Comparison of ENCODE assay signal across 5 worm cellular contexts in genomic region chrIV:10782014-10782413, ce11.
TF ChIP-seq lines count a peak whose summit lies in the region.

No protein-coding gene starts in this region.

TF ChIP-seq in whole organism, L1 larva, 84 proteins besides CTCF, POLR2A, EP300 and RAD21 (continues in another document):
- TF ChIP-seq efl-3 (GFP tag; optimal IDR thresholded peaks at IDR 0.05; lab: Kevin White, UChicago), result no peak
- no peak for TF ChIP-seq ets-5 (GFP tag; IDR thresholded peaks at IDR 0.05; lab: Robert Waterston, UW)
- no peak for TF ChIP-seq rnt-1 (tag; optimal IDR thresholded peaks at IDR 0.05; lab: Kevin White, UChicago)
- TF ChIP-seq aly-2 (tag; optimal IDR thresholded peaks at IDR 0.05; lab: Kevin White, UChicago), result no peak
- TF ChIP-seq nhr-237 (tag; optimal IDR thresholded peaks at IDR 0.05; lab: Kevin White, UChicago), result no peak
- peak; percentile 97 for TF ChIP-seq blmp-1 (tag; optimal IDR thresholded peaks at IDR 0.05; lab: Kevin White, UChicago)
- TF ChIP-seq lin-35 (GFP tag; optimal IDR thresholded peaks at IDR 0.05; lab: Kevin White, UChicago), result peak in 1 of 2 experiments; percentile 62
- TF ChIP-seq isw-1 (GFP tag; IDR thresholded peaks at IDR 0.05; lab: Robert Waterston, UW), result no peak
- no peak for TF ChIP-seq unc-30 (tag; optimal IDR thresholded peaks at IDR 0.05; lab: Kevin White, UChicago)
- TF ChIP-seq C04F5.9 (tag; optimal IDR thresholded peaks at IDR 0.05; lab: Kevin White, UChicago), result no peak
- TF ChIP-seq swsn-7 (tag; optimal IDR thresholded peaks at IDR 0.05; lab: Kevin White, UChicago), result no peak
- no peak for TF ChIP-seq sox-4 (tag; optimal IDR thresholded peaks at IDR 0.05; lab: Kevin White, UChicago)
- no peak for TF ChIP-seq ztf-4 (tag; optimal IDR thresholded peaks at IDR 0.05; lab: Kevin White, UChicago)
- no peak for TF ChIP-seq sptf-1 (tag; optimal IDR thresholded peaks at IDR 0.05; lab: Kevin White, UChicago)
- TF ChIP-seq nhr-77 (tag; optimal IDR thresholded peaks at IDR 0.05; lab: Kevin White, UChicago), result no peak
- TF ChIP-seq mep-1 (tag; optimal IDR thresholded peaks at IDR 0.05; lab: Kevin White, UChicago), result no peak
- TF ChIP-seq mdl-1 (tag; optimal IDR thresholded peaks at IDR 0.05; lab: Kevin White, UChicago), result peak in 1 of 2 experiments; percentile 93
- no peak for TF ChIP-seq lin-15B (tag; optimal IDR thresholded peaks at IDR 0.05; lab: Kevin White, UChicago)
- TF ChIP-seq nhr-71 (tag; optimal IDR thresholded peaks at IDR 0.05; lab: Kevin White, UChicago), result peak; percentile 78

TF ChIP-seq in whole organism, L2 larva, 48 proteins besides CTCF, POLR2A, EP300 and RAD21 (continues in another document):
- TF ChIP-seq sma-3 (GFP tag; optimal IDR thresholded peaks at IDR 0.05; lab: Kevin White, UChicago) (peak; percentile 82), elt-3 (tag; optimal IDR thresholded peaks at IDR 0.05; lab: Kevin White, UChicago) (no peak), peb-1 (tag; optimal IDR thresholded peaks at IDR 0.05; lab: Kevin White, UChicago) (no peak), ztf-4 (tag; optimal IDR thresholded peaks at IDR 0.05; lab: Kevin White, UChicago) (no peak), ama-1 (optimal IDR thresholded peaks at IDR 0.05; lab: Kevin White, UChicago) (no peak), fos-1 (tag; optimal IDR thresholded peaks at IDR 0.05; lab: Kevin White, UChicago) (peak; percentile 41), nhr-77 (tag; optimal IDR thresholded peaks at IDR 0.05; lab: Kevin White, UChicago) (no peak), snpc-4 (tag; optimal IDR thresholded peaks at IDR 0.05; lab: Kevin White, UChicago) (no peak), nhr-237 (tag; optimal IDR thresholded peaks at IDR 0.05; lab: Kevin White, UChicago) (no peak), nhr-21 (tag; optimal IDR thresholded peaks at IDR 0.05; lab: Kevin White, UChicago) (peak; percentile 92), nhr-10 (tag; optimal IDR thresholded peaks at IDR 0.05; lab: Kevin White, UChicago) (no peak), zag-1 (tag; optimal IDR thresholded peaks at IDR 0.05; lab: Kevin White, UChicago) (no peak), lsy-2 (tag; optimal IDR thresholded peaks at IDR 0.05; lab: Kevin White, UChicago) (peak in 1 of 2 experiments; percentile 43), nhr-23 (tag; optimal IDR thresholded peaks at IDR 0.05; lab: Kevin White, UChicago) (no peak), crh-2 (tag; optimal IDR thresholded peaks at IDR 0.05; lab: Kevin White, UChicago) (peak; percentile 35), egl-27 (tag; optimal IDR thresholded peaks at IDR 0.05; lab: Kevin White, UChicago) (peak; percentile 48), lin-11 (tag; optimal IDR thresholded peaks at IDR 0.05; lab: Kevin White, UChicago) (no peak), ztf-1 (GFP tag; conservative IDR thresholded peaks at IDR 0.05; lab: Robert Waterston, UW) (no peak), skn-1 (tag; optimal IDR thresholded peaks at IDR 0.05; lab: Kevin White, UChicago) (no peak), nhr-12 (tag; optimal IDR thresholded peaks at IDR 0.05; lab: Kevin White, UChicago) (no peak)

TF ChIP-seq in whole organism, L3 larva, 47 proteins besides CTCF, POLR2A, EP300 and RAD21:
- TF ChIP-seq eor-1 (tag; optimal IDR thresholded peaks at IDR 0.05; lab: Kevin White, UChicago) (no peak), nhr-28 (tag; optimal IDR thresholded peaks at IDR 0.05; lab: Kevin White, UChicago) (no peak), mml-1 (tag; optimal IDR thresholded peaks at IDR 0.05; lab: Kevin White, UChicago) (peak; percentile 22), mdl-1 (tag; optimal IDR thresholded peaks at IDR 0.05; lab: Kevin White, UChicago) (peak; percentile 58), elt-1 (tag; optimal IDR thresholded peaks at IDR 0.05; lab: Kevin White, UChicago) (no peak), ceh-28 (tag; optimal IDR thresholded peaks at IDR 0.05; lab: Kevin White, UChicago) (peak; percentile 18), nhr-23 (tag; optimal IDR thresholded peaks at IDR 0.05; lab: Kevin White, UChicago) (peak; percentile 91), nhr-43 (tag; optimal IDR thresholded peaks at IDR 0.05; lab: Kevin White, UChicago; ENCODE audit: poor library complexity, severe bottlenecking) (peak; percentile 92), nfya-1 (tag; optimal IDR thresholded peaks at IDR 0.05; lab: Kevin White, UChicago; ENCODE audit: insufficient read depth) (peak; percentile 73), pha-4 (tag; optimal IDR thresholded peaks at IDR 0.05; lab: Kevin White, UChicago) (no peak), lsy-12 (tag; optimal IDR thresholded peaks at IDR 0.05; lab: Kevin White, UChicago) (peak; percentile 19), nhr-237 (tag; optimal IDR thresholded peaks at IDR 0.05; lab: Kevin White, UChicago) (no peak), elt-3 (tag; optimal IDR thresholded peaks at IDR 0.05; lab: Kevin White, UChicago) (peak in 2 of 3 experiments; percentile 43 to 69), nhr-77 (tag; optimal IDR thresholded peaks at IDR 0.05; lab: Kevin White, UChicago) (no peak), nhr-25 (tag; optimal IDR thresholded peaks at IDR 0.05; lab: Kevin White, UChicago) (peak; percentile 72), unc-39 (tag; optimal IDR thresholded peaks at IDR 0.05; lab: Kevin White, UChicago) (no peak), egl-27 (tag; optimal IDR thresholded peaks at IDR 0.05; lab: Kevin White, UChicago) (peak; percentile 26), ama-1 (optimal IDR thresholded peaks at IDR 0.05; lab: Kevin White, UChicago) (no peak), nhr-67 (tag; optimal IDR thresholded peaks at IDR 0.05; lab: Kevin White, UChicago) (no peak)
TF ChIP-seq in whole organism, L3 larva: peak in this region for 10.

TF ChIP-seq in whole organism, L4 larva, 104 proteins besides CTCF, POLR2A, EP300 and RAD21 (continues in another document):
- TF ChIP-seq ceh-20 (GFP tag; IDR thresholded peaks at IDR 0.05; lab: Robert Waterston, UW) (0 out of 2 replicates have a peak, but pooled peaks have one; percentile 40), egl-43 (GFP tag; IDR thresholded peaks at IDR 0.05; lab: Robert Waterston, UW) (no peak), attf-4 (tag; optimal IDR thresholded peaks at IDR 0.05; lab: Kevin White, UChicago) (no peak), pha-4 (GFP tag; IDR thresholded peaks at IDR 0.05; lab: Robert Waterston, UW) (no peak), pha-4 (tag; optimal IDR thresholded peaks at IDR 0.05; lab: Kevin White, UChicago) (no peak), cey-2 (tag; optimal IDR thresholded peaks at IDR 0.05; lab: Kevin White, UChicago; ENCODE audit: borderline replicate concordance, insufficient read depth) (peak; percentile 75), hlh-11 (tag; optimal IDR thresholded peaks at IDR 0.05; lab: Kevin White, UChicago) (peak; percentile 72), zfp-3 (GFP tag; conservative IDR thresholded peaks at IDR 0.05; lab: Robert Waterston, UW) (no peak), snpc-1.2 (GFP tag; IDR thresholded peaks at IDR 0.05; lab: Robert Waterston, UW) (no peak), fos-1 (tag; optimal IDR thresholded peaks at IDR 0.05; lab: Kevin White, UChicago) (no peak), nhr-25 (tag; optimal IDR thresholded peaks at IDR 0.05; lab: Kevin White, UChicago; ENCODE audit: borderline replicate concordance, insufficient read depth) (no peak), zfp-2 (tag; optimal IDR thresholded peaks at IDR 0.05; lab: Kevin White, UChicago) (no peak), aha-1 (tag; lab: Kevin White, UChicago) (no peak), saeg-2 (GFP tag; IDR thresholded peaks at IDR 0.05; lab: Robert Waterston, UW) (no peak), F26F4.8 (GFP tag; conservative IDR thresholded peaks at IDR 0.05; lab: Robert Waterston, UW) (no peak), ceh-32 (tag; optimal IDR thresholded peaks at IDR 0.05; lab: Kevin White, UChicago; ENCODE audit: poor library complexity) (no peak), daf-16 (GFP tag; optimal IDR thresholded peaks at IDR 0.05; lab: Kevin White, UChicago) (no peak), daf-16 (tag; optimal IDR thresholded peaks at IDR 0.05; lab: Kevin White, UChicago) (no peak), spr-1 (tag; optimal IDR thresholded peaks at IDR 0.05; lab: Kevin White, UChicago) (no peak), nhr-28 (tag; optimal IDR thresholded peaks at IDR 0.05; lab: Kevin White, UChicago) (peak; percentile 71), dpl-1 (GFP tag; optimal IDR thresholded peaks at IDR 0.05; lab: Kevin White, UChicago) (peak; percentile 34)

TF ChIP-seq in whole organism, young adult, 124 proteins besides CTCF, POLR2A, EP300 and RAD21:
- no peak for TF ChIP-seq let-607 (tag; optimal IDR thresholded peaks at IDR 0.05; lab: Kevin White, UChicago)
- TF ChIP-seq pbrm-1 (GFP tag; IDR thresholded peaks at IDR 0.05; lab: Robert Waterston, UW), result no peak
- TF ChIP-seq K12H6.12 (tag; optimal IDR thresholded peaks at IDR 0.05; lab: Kevin White, UChicago), result no peak
- TF ChIP-seq F55B11.4 (tag; optimal IDR thresholded peaks at IDR 0.05; lab: Kevin White, UChicago; ENCODE audit: borderline replicate concordance, insufficient read depth), result no peak
- TF ChIP-seq gei-17 (GFP tag; optimal IDR thresholded peaks at IDR 0.05; lab: Kevin White, UChicago), result no peak
- TF ChIP-seq tlf-1 (GFP tag; optimal IDR thresholded peaks at IDR 0.05; lab: Kevin White, UChicago), result no peak
- peak; percentile 57 for TF ChIP-seq ztf-26 (tag; optimal IDR thresholded peaks at IDR 0.05; lab: Kevin White, UChicago)
- TF ChIP-seq let-526 (GFP tag; IDR thresholded peaks at IDR 0.05; lab: Robert Waterston, UW), result no peak
- no peak for TF ChIP-seq F33H1.4 (GFP tag; IDR thresholded peaks at IDR 0.05; lab: Robert Waterston, UW)
- TF ChIP-seq lin-40 (tag; optimal IDR thresholded peaks at IDR 0.05; lab: Kevin White, UChicago), result peak; percentile 32
- TF ChIP-seq bed-2 (GFP tag; IDR thresholded peaks at IDR 0.05; lab: Robert Waterston, UW), result no peak
- TF ChIP-seq efl-1 (GFP tag; optimal IDR thresholded peaks at IDR 0.05; lab: Kevin White, UChicago), result no peak
- TF ChIP-seq lag-1 (GFP tag; IDR thresholded peaks at IDR 0.05; lab: Robert Waterston, UW), result no peak
TF ChIP-seq in whole organism, young adult: peak in this region for 2.
